Worm (Caenorhabditis elegans): ENCODE results near the gene zhit-2.

DNA sequence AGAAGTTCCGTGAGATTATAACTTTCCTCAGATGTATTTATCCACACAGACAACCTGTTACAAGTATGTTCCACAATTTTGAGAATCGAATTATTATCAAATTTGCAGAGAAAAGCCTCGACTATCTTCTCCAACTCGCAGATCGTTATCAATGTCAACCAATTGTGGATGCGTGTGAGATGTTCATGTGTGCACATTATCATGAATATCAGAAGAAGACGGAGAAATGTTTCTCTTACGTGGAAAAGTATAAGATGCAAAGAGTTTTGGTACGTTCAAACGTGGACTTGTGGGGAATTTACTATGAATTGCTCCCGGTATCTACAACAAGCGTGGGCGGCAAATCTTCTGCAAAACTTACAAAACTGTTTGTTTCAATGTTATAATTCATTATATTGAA, 26.9 kb upstream of the zhit-2 start:
- no peak for TF ChIP-seq tab-1 (GFP tag; IDR thresholded peaks at IDR 0.05)
- TF ChIP-seq T22C8.4 (GFP tag; IDR thresholded peaks at IDR 0.05): no peak
- no peak for TF ChIP-seq cog-1 (tag; optimal IDR thresholded peaks at IDR 0.05)
- TF ChIP-seq med-1 (GFP tag; optimal IDR thresholded peaks at IDR 0.05; ENCODE audit: insufficient read depth): no peak
- TF ChIP-seq ztf-29 (GFP tag; IDR thresholded peaks at IDR 0.05): no peak

All from whole organism, midembryonic.